Fruit fly (Drosophila melanogaster) whole organism, embryonic: Measurements from ENCODE around the gene CG33191.

Experiments used
- Ada2b ChIP-seq: fragments of 200-800 bp; sonication (Bioruptor generic); IDR thresholded peaks from 2 replicates; pipeline ENCODE4 v1.3.6; 2022; ENCODE audit warnings: missing biosample characterization, missing genetic modification characterization
- CG10274 ChIP-seq: fragments of 200-800 bp; sonication (Bioruptor generic); optimal IDR thresholded peaks from 3 replicates; lab custom pipeline; 2017; ENCODE audit warnings: missing biosample characterization, mild to moderate bottlenecking, missing genetic modification characterization
- CG11085 ChIP-seq: fragments of 200-800 bp; sonication (Bioruptor generic); IDR thresholded peaks from 2 replicates; pipeline ENCODE4 v1.3.6; 2022; ENCODE audit warnings: missing biosample characterization, missing genetic modification characterization
- CG11247 ChIP-seq: fragments of 200-800 bp; sonication (Bioruptor generic); IDR thresholded peaks from 2 replicates; pipeline ENCODE4 v1.3.6; 2022; ENCODE audit warnings: missing biosample characterization, missing genetic modification characterization
- CG11695 ChIP-seq: fragments of 200-800 bp; sonication (Bioruptor generic); IDR thresholded peaks from 3 replicates; pipeline ENCODE4 v1.3.6; 2022; ENCODE audit warnings: missing biosample characterization, missing genetic modification characterization
- CG12071 ChIP-seq: fragments of 200-800 bp; sonication (Bioruptor generic); optimal IDR thresholded peaks from 3 replicates; lab custom pipeline; 2018; ENCODE audit warnings: missing biosample characterization, mild to moderate bottlenecking, missing genetic modification characterization
- CG12219 ChIP-seq: fragments of 200-800 bp; sonication (Bioruptor generic); optimal IDR thresholded peaks from 3 replicates; lab custom pipeline; 2018; ENCODE audit warnings: missing biosample characterization, mild to moderate bottlenecking, missing genetic modification characterization
- CG12659 ChIP-seq: fragments of 200-800 bp; sonication (Bioruptor generic); optimal IDR thresholded peaks from 3 replicates; lab custom pipeline; 2017; ENCODE audit warnings: mild to moderate bottlenecking, missing biosample characterization, missing genetic modification reagents, missing genetic modification characterization
- CG13287 ChIP-seq: fragments of 200-800 bp; sonication (Bioruptor generic); IDR thresholded peaks from 2 replicates; pipeline ENCODE4 v1.3.6; 2022; ENCODE audit warnings: missing biosample characterization, missing genetic modification characterization; ENCODE audit not compliant: partially characterized antibody
- CG14667 ChIP-seq: fragments of 200-800 bp; sonication (Bioruptor generic); IDR thresholded peaks from 2 replicates; pipeline ENCODE4 v1.3.6; 2022; ENCODE audit warnings: missing biosample characterization, missing genetic modification characterization
- CG14860 ChIP-seq: fragments of 200-800 bp; sonication (Bioruptor generic); IDR thresholded peaks from 3 replicates; pipeline ENCODE4 v1.3.6; 2022; ENCODE audit warnings: missing biosample characterization, missing genetic modification characterization; ENCODE audit not compliant: partially characterized antibody
- CG17359 ChIP-seq: fragments of 200-800 bp; sonication (Bioruptor generic); optimal IDR thresholded peaks from 3 replicates; lab custom pipeline; 2018; ENCODE audit warnings: missing biosample characterization, mild to moderate bottlenecking, missing genetic modification characterization, moderate library complexity
- CG17568 ChIP-seq: fragments of 200-800 bp; sonication (Bioruptor generic); optimal IDR thresholded peaks from 2 replicates; lab custom pipeline; 2018; ENCODE audit warnings: missing biosample characterization, mild to moderate bottlenecking, missing genetic modification characterization, moderate library complexity
- CG18764 ChIP-seq: fragments of 200-800 bp; sonication (Bioruptor generic); optimal IDR thresholded peaks from 3 replicates; lab custom pipeline; 2016; ENCODE audit warnings: missing biosample characterization, missing genetic modification characterization
- CG4617 ChIP-seq: fragments of 200-800 bp; sonication (Bioruptor generic); optimal IDR thresholded peaks from 3 replicates; lab custom pipeline; 2016; ENCODE audit warnings: missing biosample characterization, missing genetic modification characterization, borderline replicate concordance
- CG5953 ChIP-seq: fragments of 200-800 bp; sonication (Bioruptor generic); IDR thresholded peaks from 2 replicates; pipeline ENCODE4 v1.3.6; 2022; ENCODE audit warnings: missing biosample characterization, missing genetic modification characterization
- CG6689 ChIP-seq: fragments of 200-800 bp; sonication (Bioruptor generic); IDR thresholded peaks from 2 replicates; pipeline ENCODE4 v1.3.6; 2022; ENCODE audit warnings: missing biosample characterization, missing genetic modification characterization
- CG6791 ChIP-seq: fragments of 200-800 bp; sonication (Bioruptor generic); IDR thresholded peaks from 3 replicates; pipeline ENCODE4 v1.3.6; 2022; ENCODE audit warnings: missing biosample characterization, missing genetic modification characterization; ENCODE audit not compliant: partially characterized antibody
- CG7357 ChIP-seq: fragments of 200-800 bp; sonication (Bioruptor generic); IDR thresholded peaks from 3 replicates; pipeline ENCODE4 v1.3.6; 2022; ENCODE audit warnings: missing biosample characterization, missing genetic modification characterization
- CG7556 ChIP-seq: fragments of 200-800 bp; sonication (Bioruptor generic); optimal IDR thresholded peaks from 2 replicates; lab custom pipeline; 2017; ENCODE audit warnings: missing biosample characterization, mild to moderate bottlenecking, missing genetic modification characterization
- CG9609 ChIP-seq: fragments of 200-800 bp; sonication (Bioruptor generic); optimal IDR thresholded peaks from 3 replicates; lab custom pipeline; 2016; ENCODE audit warnings: missing biosample characterization, missing genetic modification characterization
- CTCF ChIP-seq: fragments of 200-800 bp; sonication (Bioruptor generic); optimal IDR thresholded peaks from 2 replicates; lab custom pipeline; 2017; ENCODE audit warnings: missing biosample characterization, mild to moderate bottlenecking, missing genetic modification characterization, moderate library complexity
- Camta ChIP-seq: fragments of 200-800 bp; sonication (Bioruptor generic); optimal IDR thresholded peaks from 2 replicates; lab custom pipeline; 2016; ENCODE audit warnings: missing biosample characterization, missing genetic modification characterization
- Dip3 ChIP-seq: fragments of 200-800 bp; sonication (Bioruptor generic); optimal IDR thresholded peaks from 3 replicates; lab custom pipeline; 2016; ENCODE audit warnings: missing biosample characterization, missing genetic modification characterization
- HLH4C ChIP-seq: fragments of 200-800 bp; sonication (Bioruptor generic); IDR thresholded peaks from 3 replicates; pipeline ENCODE4 v1.3.6; 2022; ENCODE audit warnings: missing biosample characterization, missing genetic modification characterization; ENCODE audit not compliant: partially characterized antibody
- Jarid2 ChIP-seq: fragments of 200-800 bp; sonication (Bioruptor generic); optimal IDR thresholded peaks from 3 replicates; lab custom pipeline; 2017; ENCODE audit warnings: mild to moderate bottlenecking, missing biosample characterization, missing genetic modification reagents, missing genetic modification characterization
- Lpt ChIP-seq: fragments of >200 bp; optimal IDR thresholded peaks from 2 replicates; lab custom pipeline; 2018; ENCODE audit warnings: missing biosample characterization, missing genetic modification characterization
- Pdp1 ChIP-seq, 2 experiments: fragments of 200-800 bp; sonication (Bioruptor generic); optimal IDR thresholded peaks; 3 replicates each; lab custom pipeline; 2016; ENCODE audit warnings: missing biosample characterization in 2 of 2, missing genetic modification characterization in 2 of 2, mild to moderate bottlenecking in 1 of 2, moderate library complexity in 1 of 2
- Sin3A ChIP-seq: fragments of >200 bp; optimal IDR thresholded peaks from 2 replicates; lab custom pipeline; 2018
- Sry-δ ChIP-seq: fragments of 200-800 bp; sonication (Bioruptor generic); optimal IDR thresholded peaks from 2 replicates; lab custom pipeline; 2016; ENCODE audit warnings: missing biosample characterization, missing genetic modification characterization
- amos ChIP-seq: fragments of 200-800 bp; sonication (Bioruptor generic); IDR thresholded peaks from 2 replicates; pipeline ENCODE4 v1.3.6; 2022; ENCODE audit warnings: missing biosample characterization, missing genetic modification characterization; ENCODE audit not compliant: partially characterized antibody
- ato ChIP-seq: fragments of 200-800 bp; sonication (Bioruptor generic); IDR thresholded peaks from 2 replicates; pipeline ENCODE4 v1.3.6; 2022; ENCODE audit warnings: missing biosample characterization, missing genetic modification characterization; ENCODE audit not compliant: partially characterized antibody
- chif ChIP-seq, 2 experiments: fragments of 200-800 bp; sonication (Bioruptor generic); optimal IDR thresholded peaks; 3 replicates each; lab custom pipeline; 2016; ENCODE audit warnings: missing biosample characterization in 2 of 2, missing genetic modification characterization in 2 of 2
- croc ChIP-seq: fragments of 200-800 bp; sonication (Bioruptor generic); conservative IDR thresholded peaks from 3 replicates; pipeline ENCODE4 v1.3.6; 2022; ENCODE audit warnings: missing biosample characterization, missing genetic modification characterization
- dimm ChIP-seq: fragments of 200-800 bp; sonication (Bioruptor generic); IDR thresholded peaks from 2 replicates; pipeline ENCODE4 v1.3.6; 2022; ENCODE audit warnings: missing biosample characterization, missing genetic modification characterization
- fd102C ChIP-seq: fragments of 200-800 bp; sonication (Bioruptor generic); optimal IDR thresholded peaks from 2 replicates; lab custom pipeline; 2018; ENCODE audit warnings: missing biosample characterization, mild to moderate bottlenecking, missing genetic modification characterization, moderate library complexity
- gro ChIP-seq: fragments of 200-800 bp; sonication (Bioruptor generic); optimal IDR thresholded peaks from 2 replicates; lab custom pipeline; 2016; ENCODE audit warnings: missing biosample characterization, missing genetic modification characterization
- gt ChIP-seq: fragments of 200-800 bp; sonication (Bioruptor generic); IDR thresholded peaks from 2 replicates; pipeline ENCODE4 v1.3.6; 2022; ENCODE audit warnings: missing biosample characterization, missing genetic modification characterization
- lab ChIP-seq: fragments of 200-800 bp; sonication (Bioruptor generic); optimal IDR thresholded peaks from 3 replicates; lab custom pipeline; 2017; ENCODE audit warnings: missing biosample characterization, missing genetic modification characterization, mild to moderate bottlenecking, moderate library complexity, missing genetic modification reagents
- maf-S ChIP-seq: fragments of 200-800 bp; sonication (Bioruptor generic); optimal IDR thresholded peaks from 2 replicates; lab custom pipeline; 2016; ENCODE audit warnings: missing biosample characterization, missing genetic modification characterization
- oc ChIP-seq: fragments of 200-800 bp; sonication (Bioruptor generic); optimal IDR thresholded peaks from 2 replicates; lab custom pipeline; 2018; ENCODE audit warnings: missing biosample characterization, mild to moderate bottlenecking, missing genetic modification characterization, moderate library complexity
- phol ChIP-seq: fragments of 200-800 bp; sonication (Bioruptor generic); optimal IDR thresholded peaks from 3 replicates; lab custom pipeline; 2018; ENCODE audit warnings: missing biosample characterization, mild to moderate bottlenecking, missing genetic modification characterization, moderate library complexity
- pita ChIP-seq: fragments of 200-800 bp; sonication (Bioruptor generic); optimal IDR thresholded peaks from 2 replicates; lab custom pipeline; 2017; ENCODE audit warnings: missing biosample characterization, mild to moderate bottlenecking, missing genetic modification characterization
- pnt ChIP-seq: fragments of 200-800 bp; sonication (Bioruptor generic); optimal IDR thresholded peaks from 3 replicates; lab custom pipeline; 2016; ENCODE audit warnings: missing biosample characterization, missing genetic modification characterization
- ro ChIP-seq: fragments of 200-800 bp; sonication (Bioruptor generic); IDR thresholded peaks from 2 replicates; pipeline ENCODE4 v1.3.6; 2022; ENCODE audit warnings: missing biosample characterization, missing genetic modification characterization
- salm ChIP-seq: fragments of 200-800 bp; sonication (Bioruptor generic); optimal IDR thresholded peaks from 2 replicates; lab custom pipeline; 2018; ENCODE audit warnings: missing biosample characterization, mild to moderate bottlenecking, missing genetic modification characterization
- tap ChIP-seq: fragments of 200-800 bp; optimal IDR thresholded peaks from 3 replicates; lab custom pipeline; 2019; ENCODE audit warnings: missing biosample characterization, mild to moderate bottlenecking, missing genetic modification characterization, moderate library complexity
- twi ChIP-seq: fragments of 200-800 bp; optimal IDR thresholded peaks from 2 replicates; lab custom pipeline; 2019; ENCODE audit warnings: missing biosample characterization, mild to moderate bottlenecking, missing genetic modification characterization, moderate library complexity
- tx ChIP-seq: fragments of 200-800 bp; sonication (Bioruptor generic); optimal IDR thresholded peaks from 2 replicates; lab custom pipeline; 2016; ENCODE audit warnings: missing biosample characterization, missing genetic modification characterization
- vfl ChIP-seq: fragments of 200-800 bp; sonication (Bioruptor generic); optimal IDR thresholded peaks from 2 replicates; lab custom pipeline; 2016; ENCODE audit warnings: missing biosample characterization, missing genetic modification characterization
- yki ChIP-seq: fragments of >200 bp; optimal IDR thresholded peaks from 3 replicates; lab custom pipeline; 2018
- zf30C ChIP-seq: fragments of 200-800 bp; sonication (Bioruptor generic); optimal IDR thresholded peaks from 3 replicates; lab custom pipeline; 2018; ENCODE audit warnings: missing biosample characterization, mild to moderate bottlenecking, missing genetic modification characterization

The CG33191 gene

dm6 chr3R:8808518-8808921 is 28.8 kb upstream of the CG33191 start (continued):
- TF ChIP-seq salm (tag; lab: Kevin White, UChicago) (peak; percentile 59), CG6689 (peak; percentile 76), CG17359 (tag; lab: Kevin White, UChicago) (peak; percentile 66), CG7357 (GFP tag; lab: Robert Waterston, UW) (peak; percentile 57; the same call in 1 of the 3 replicates), tap (tag; lab: Kevin White, UChicago) (peak; percentile 41), chif (GFP tag; optimal IDR thresholded peaks at IDR 0.05; lab: Kevin White, UChicago) (peak; percentile 58 to 79), maf-S (GFP tag; lab: Kevin White, UChicago) (peak; percentile 18), CG11695 (GFP tag; lab: Robert Waterston, UW) (peak; percentile 27; the same call in 1 of the 3 replicates), phol (tag; lab: Kevin White, UChicago) (peak; percentile 89), CG13287 (no peak), CG5953 (no peak), CTCF (GFP tag; lab: Kevin White, UChicago) (no peak), CG12659 (GFP tag; lab: Kevin White, UChicago) (peak; percentile 32), CG6791 (GFP tag; lab: Robert Waterston, UW) (no peak), Lpt (GFP tag; lab: Kevin White, UChicago) (no peak), amos (GFP tag; lab: Robert Waterston, UW) (no peak), pita (GFP tag; lab: Kevin White, UChicago) (no peak), Sin3A (lab: Kevin White, UChicago) (no peak), ro (GFP tag; lab: Robert Waterston, UW) (no peak), zf30C (GFP tag; lab: Kevin White, UChicago) (peak; percentile 100), CG17568 (GFP tag; lab: Kevin White, UChicago) (peak; percentile 43), pnt (GFP tag; lab: Kevin White, UChicago) (peak; percentile 57), tx (GFP tag; lab: Kevin White, UChicago) (peak; percentile 9), Dip3 (GFP tag; lab: Kevin White, UChicago) (no peak), oc (tag; lab: Kevin White, UChicago) (peak; percentile 27), CG9609 (GFP tag; lab: Kevin White, UChicago) (peak; percentile 63), CG11247 (GFP tag; lab: Robert Waterston, UW) (no peak), CG18764 (peak; percentile 68), Pdp1 (GFP tag; optimal IDR thresholded peaks at IDR 0.05; lab: Kevin White, UChicago) (peak; percentile 36 to 57), twi (peak; percentile 76), yki (lab: Kevin White, UChicago) (no peak), CG10274 (GFP tag; lab: Kevin White, UChicago) (peak; percentile 5), lab (GFP tag; lab: Kevin White, UChicago) (peak; percentile 54), Camta (GFP tag; lab: Kevin White, UChicago) (peak; percentile 60), vfl (GFP tag; lab: Kevin White, UChicago) (peak; percentile 60), Jarid2 (GFP tag; lab: Kevin White, UChicago) (no peak), CG14667 (GFP tag; lab: Robert Waterston, UW) (no peak), croc (GFP tag; lab: Robert Waterston, UW) (peak; percentile 63), CG14860 (no peak), Sry-δ (GFP tag; lab: Kevin White, UChicago) (no peak), HLH4C (GFP tag; lab: Robert Waterston, UW) (no peak), CG12071 (GFP tag; lab: Kevin White, UChicago) (no peak), CG4617 (GFP tag; lab: Kevin White, UChicago) (peak; percentile 17), gro (GFP tag; lab: Kevin White, UChicago) (no peak), CG12219 (peak; percentile 40), gt (GFP tag; lab: Robert Waterston, UW) (no peak), fd102C (GFP tag; lab: Kevin White, UChicago) (peak; percentile 94), ato (no peak), Ada2b (GFP tag; lab: Robert Waterston, UW) (no peak), CG7556 (peak; percentile 86), dimm (GFP tag; lab: Robert Waterston, UW) (no peak), CG11085 (GFP tag; lab: Robert Waterston, UW) (no peak)
